Worm (Caenorhabditis elegans) whole organism, L4/young adult: ENCODE measurements around the gene C30G7.4.

Source experiments
- W03F9.2 ChIP-seq: fragments of 150-350 bp; optimal IDR thresholded peaks from 2 replicates; lab custom pipeline; 2014; ENCODE audit warnings: missing biosample characterization, missing genetic modification characterization
- dao-5 ChIP-seq: sonication (generic microtip); optimal IDR thresholded peaks from 2 replicates; lab custom pipeline; 2016; ENCODE audit warnings: missing genotype, missing genetic modification characterization, moderate library complexity, missing compliant biosample characterization
- him-1 ChIP-seq: sonication (generic microtip); optimal IDR thresholded peaks from 2 replicates; lab custom pipeline; 2016; ENCODE audit warnings: missing genotype, missing genetic modification reagents, missing genetic modification characterization, missing compliant biosample characterization

Gene C30G7.4

ce11 chrV:14947022-14947421 lies at the start of gene C30G7.4:
C30G7.4 (minus strand) TSS chrV:14947122.
- TF ChIP-seq W03F9.2 (tag; lab: Kevin White, UChicago) (no peak), dao-5 (tag; lab: Kevin White, UChicago) (no peak), him-1 (no peak)

- TF ChIP-seq him-1 (no peak), W03F9.2 (tag; lab: Kevin White, UChicago) (no peak), dao-5 (tag; lab: Kevin White, UChicago) (no peak)
Observed at ce11 chrV:14996236-14996635, 49.3 kb upstream of the C30G7.4 start, which contains the start of gene irld-14. irld-14 (plus strand) TSS chrV:14996536.

- TF ChIP-seq him-1 (no peak), W03F9.2 (tag; lab: Kevin White, UChicago) (no peak), dao-5 (tag; lab: Kevin White, UChicago) (no peak)
Observed at ce11 chrV:14993620-14994019, 46.7 kb upstream of the C30G7.4 start, which contains the start of gene fil-1. fil-1 (plus strand) TSS chrV:14993838.

ce11 chrV:14992627-14993117 lies 45.8 kb upstream of the C30G7.4 start, which contains the start of gene T01C3.3:
T01C3.3 (minus strand) TSS chrV:14992677.
- TF ChIP-seq him-1 (no peak), W03F9.2 (tag; lab: Kevin White, UChicago) (no peak), dao-5 (tag; lab: Kevin White, UChicago) (no peak)

ce11 chrV:14991489-14991888 lies 44.6 kb upstream of the C30G7.4 start:
- TF ChIP-seq him-1 (no peak), W03F9.2 (tag; lab: Kevin White, UChicago) (no peak), dao-5 (tag; lab: Kevin White, UChicago) (no peak)

- TF ChIP-seq dao-5 (tag; lab: Kevin White, UChicago) (no peak), W03F9.2 (tag; lab: Kevin White, UChicago) (no peak), him-1 (no peak)
Observed at ce11 chrV:14990843-14991242, 43.9 kb upstream of the C30G7.4 start, which contains the start of the genes cdt-2 and T01C3.2. cdt-2 (minus strand) TSS chrV:14991126. T01C3.2 (plus strand) TSS chrV:14991168.

ce11 chrV:14984593-14984992 lies 37.7 kb upstream of the C30G7.4 start, which contains the start of gene F02D8.4:
F02D8.4 (plus strand) TSS chrV:14984893.
- no peak for TF ChIP-seq W03F9.2 (tag; lab: Kevin White, UChicago)
- TF ChIP-seq dao-5 (tag; lab: Kevin White, UChicago), result no peak
- no peak for TF ChIP-seq him-1

ce11 chrV:14979937-14980336 lies 33.0 kb upstream of the C30G7.4 start, which contains the start of gene xbx-1:
xbx-1 (plus strand) TSS chrV:14980237.
- TF ChIP-seq dao-5 (tag; lab: Kevin White, UChicago) (no peak), him-1 (no peak), W03F9.2 (tag; lab: Kevin White, UChicago) (no peak)

ce11 chrV:14978205-14978751 lies 31.4 kb upstream of the C30G7.4 start, which contains the start of the genes grd-12 and F02D8.1:
grd-12 (plus strand) TSS chrV:14978505.
F02D8.1 (minus strand) TSS chrV:14978701.
- TF ChIP-seq dao-5 (tag; lab: Kevin White, UChicago), result no peak
- TF ChIP-seq W03F9.2 (tag; lab: Kevin White, UChicago), result no peak
- no peak for TF ChIP-seq him-1

ce11 chrV:14971136-14971535 lies 24.2 kb upstream of the C30G7.4 start, which contains the start of gene nlp-59:
nlp-59 (plus strand) TSS chrV:14971436.
- TF ChIP-seq W03F9.2 (tag; lab: Kevin White, UChicago) (no peak), him-1 (no peak), dao-5 (tag; lab: Kevin White, UChicago) (no peak)

ce11 chrV:14955676-14956075 lies 8.8 kb upstream of the C30G7.4 start, which contains the start of gene F02D8.9:
F02D8.9 (minus strand) TSS chrV:14955776.
- TF ChIP-seq W03F9.2 (tag; lab: Kevin White, UChicago) (no peak), him-1 (no peak), dao-5 (tag; lab: Kevin White, UChicago) (no peak)

- no peak for TF ChIP-seq dao-5 (tag; lab: Kevin White, UChicago)
- TF ChIP-seq W03F9.2 (tag; lab: Kevin White, UChicago), result no peak
- TF ChIP-seq him-1, result no peak
Observed at ce11 chrV:14954633-14955032, 7.7 kb upstream of the C30G7.4 start, which contains the start of gene C30G7.5. C30G7.5 (minus strand) TSS chrV:14954733.

- no peak for TF ChIP-seq W03F9.2 (tag; lab: Kevin White, UChicago)
- no peak for TF ChIP-seq him-1
Observed at ce11 chrV:14949477-14949876, 2.6 kb upstream of the C30G7.4 start, which contains the start of gene hil-1. hil-1 (plus strand) TSS chrV:14949777.

- TF ChIP-seq him-1, result no peak
- TF ChIP-seq W03F9.2 (tag; lab: Kevin White, UChicago), result no peak
Observed at ce11 chrV:14948566-14948965, 1.6 kb upstream of the C30G7.4 start.
